Comparison of ENCODE assay signal across 6 worm cellular contexts in the genomic region with DNA sequence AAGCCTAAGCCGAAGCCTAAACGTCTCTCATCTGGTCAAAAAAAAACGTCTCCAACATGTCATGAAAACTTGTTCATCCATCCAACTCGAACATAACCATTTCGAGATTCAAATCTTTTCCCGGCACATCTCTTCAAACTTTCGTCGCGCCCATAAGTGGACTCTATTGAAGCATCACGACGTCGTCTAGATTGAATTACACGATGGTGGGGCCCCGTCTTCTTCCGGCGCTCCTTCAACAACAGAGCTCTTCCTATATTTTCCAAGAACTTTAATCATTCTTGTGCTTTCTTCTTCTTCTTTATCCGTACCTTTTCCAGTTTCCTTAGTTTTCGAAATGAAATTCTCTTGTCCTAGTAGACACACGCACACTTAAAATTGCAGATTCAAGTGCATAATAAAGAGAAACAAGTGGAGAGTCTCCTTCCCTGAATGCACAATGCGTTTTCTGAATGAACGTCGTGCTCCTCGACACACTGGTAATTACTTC.
TF ChIP-seq lines count a peak whose summit lies in the region.

A gene (plus strand): TSS at position 440 of the 490 bp plus-strand sequence.

TF ChIP-seq in whole organism, L1 larva, 84 proteins besides CTCF, POLR2A, EP300 and RAD21:
- TF ChIP-seq fkh-10 (GFP tag; optimal IDR thresholded peaks at IDR 0.05; lab: Kevin White, UChicago) (peak; percentile 77), lin-35 (GFP tag; optimal IDR thresholded peaks at IDR 0.05; lab: Kevin White, UChicago) (no peak), elt-3 (tag; optimal IDR thresholded peaks at IDR 0.05; lab: Kevin White, UChicago) (no peak), lsy-2 (tag; optimal IDR thresholded peaks at IDR 0.05; lab: Kevin White, UChicago) (no peak), lin-14 (GFP tag; optimal IDR thresholded peaks at IDR 0.05; lab: Kevin White, UChicago) (peak; percentile 54), ces-1 (GFP tag; optimal IDR thresholded peaks at IDR 0.05; lab: Kevin White, UChicago) (no peak)

TF ChIP-seq in whole organism, L3 larva, 47 proteins besides CTCF, POLR2A, EP300 and RAD21:
- no peak for TF ChIP-seq skn-1 (tag; optimal IDR thresholded peaks at IDR 0.05; lab: Kevin White, UChicago)
- TF ChIP-seq nhr-23 (tag; optimal IDR thresholded peaks at IDR 0.05; lab: Kevin White, UChicago): no peak
- no peak for TF ChIP-seq daf-12 (tag; optimal IDR thresholded peaks at IDR 0.05; lab: Kevin White, UChicago)
- no peak for TF ChIP-seq ceh-16 (tag; optimal IDR thresholded peaks at IDR 0.05; lab: Kevin White, UChicago)
- no peak for TF ChIP-seq elt-1 (tag; optimal IDR thresholded peaks at IDR 0.05; lab: Kevin White, UChicago)
- no peak for TF ChIP-seq aly-2 (tag; optimal IDR thresholded peaks at IDR 0.05; lab: Kevin White, UChicago)
- no peak for TF ChIP-seq pha-4 (tag; optimal IDR thresholded peaks at IDR 0.05; lab: Kevin White, UChicago)
- TF ChIP-seq nhr-25 (tag; optimal IDR thresholded peaks at IDR 0.05; lab: Kevin White, UChicago): no peak
- TF ChIP-seq nhr-12 (tag; optimal IDR thresholded peaks at IDR 0.05; lab: Kevin White, UChicago): no peak
- no peak for TF ChIP-seq mdl-1 (tag; optimal IDR thresholded peaks at IDR 0.05; lab: Kevin White, UChicago)
- TF ChIP-seq lin-39 (tag; optimal IDR thresholded peaks at IDR 0.05; lab: Kevin White, UChicago): peak; percentile 1
- TF ChIP-seq ama-1 (optimal IDR thresholded peaks at IDR 0.05; lab: Kevin White, UChicago): no peak
- no peak for TF ChIP-seq fkh-2 (tag; optimal IDR thresholded peaks at IDR 0.05; lab: Kevin White, UChicago)
- TF ChIP-seq unc-39 (tag; optimal IDR thresholded peaks at IDR 0.05; lab: Kevin White, UChicago): no peak
- peak; percentile 73 for TF ChIP-seq fkh-10 (GFP tag; optimal IDR thresholded peaks at IDR 0.05; lab: Kevin White, UChicago)
- no peak for TF ChIP-seq ztf-4 (tag; optimal IDR thresholded peaks at IDR 0.05; lab: Kevin White, UChicago)
- TF ChIP-seq elt-2 (tag; optimal IDR thresholded peaks at IDR 0.05; lab: Kevin White, UChicago): no peak

TF ChIP-seq in whole organism, L4 larva, 104 proteins besides CTCF, POLR2A, EP300 and RAD21 (continues in another document):
- no peak for TF ChIP-seq F49E8.2 (tag; optimal IDR thresholded peaks at IDR 0.05; lab: Kevin White, UChicago; ENCODE audit: borderline replicate concordance)
- no peak for TF ChIP-seq T26A8.4 (GFP tag; IDR thresholded peaks at IDR 0.05; lab: Robert Waterston, UW)
- TF ChIP-seq set-16 (GFP tag; IDR thresholded peaks at IDR 0.05; lab: Robert Waterston, UW): no peak
- TF ChIP-seq ZK546.5 (tag; optimal IDR thresholded peaks at IDR 0.05; lab: Kevin White, UChicago): no peak
- no peak for TF ChIP-seq daf-16 (GFP tag; optimal IDR thresholded peaks at IDR 0.05; lab: Kevin White, UChicago)
- no peak for TF ChIP-seq daf-16 (tag; optimal IDR thresholded peaks at IDR 0.05; lab: Kevin White, UChicago)
- no peak for TF ChIP-seq mdl-1 (tag; optimal IDR thresholded peaks at IDR 0.05; lab: Kevin White, UChicago)
- no peak for TF ChIP-seq Y75B8A.6 (GFP tag; IDR thresholded peaks at IDR 0.05; lab: Robert Waterston, UW)
- no peak for TF ChIP-seq nhr-76 (tag; optimal IDR thresholded peaks at IDR 0.05; lab: Kevin White, UChicago)
- no peak for TF ChIP-seq Y105C5A.15 (GFP tag; IDR thresholded peaks at IDR 0.05; lab: Robert Waterston, UW)
- no peak for TF ChIP-seq zag-1 (tag; optimal IDR thresholded peaks at IDR 0.05; lab: Kevin White, UChicago)
- no peak for TF ChIP-seq ceh-62 (tag; optimal IDR thresholded peaks at IDR 0.05; lab: Kevin White, UChicago)
- peak; percentile 56; the same call in 1 of the 2 replicates for TF ChIP-seq ctbp-1 (GFP tag; IDR thresholded peaks at IDR 0.05; lab: Robert Waterston, UW)
- no peak for TF ChIP-seq nhr-111 (GFP tag; optimal IDR thresholded peaks at IDR 0.05; lab: Kevin White, UChicago)
- TF ChIP-seq ztf-7 (tag; optimal IDR thresholded peaks at IDR 0.05; lab: Kevin White, UChicago): no peak
- no peak for TF ChIP-seq nhr-6 (tag; optimal IDR thresholded peaks at IDR 0.05; lab: Kevin White, UChicago)
- no peak for TF ChIP-seq sdz-12 (GFP tag; optimal IDR thresholded peaks at IDR 0.05; lab: Kevin White, UChicago)

TF ChIP-seq in whole organism, late embryonic, 69 proteins besides CTCF, POLR2A, EP300 and RAD21:
- TF ChIP-seq ceh-14 (tag; optimal IDR thresholded peaks at IDR 0.05; lab: Kevin White, UChicago): no peak
- TF ChIP-seq ceh-31 (tag; optimal IDR thresholded peaks at IDR 0.05; lab: Kevin White, UChicago): peak; percentile 38
- TF ChIP-seq unc-42 (tag; optimal IDR thresholded peaks at IDR 0.05; lab: Kevin White, UChicago): peak; percentile 86

TF ChIP-seq in whole organism, mixed stage, embryonic, 35 proteins besides CTCF, POLR2A, EP300 and RAD21:
- TF ChIP-seq unc-39 (tag; optimal IDR thresholded peaks at IDR 0.05; lab: Kevin White, UChicago) (no peak), ham-2 (GFP tag; optimal IDR thresholded peaks at IDR 0.05; lab: Kevin White, UChicago) (no peak), ces-1 (GFP tag; optimal IDR thresholded peaks at IDR 0.05; lab: Kevin White, UChicago) (peak; percentile 73)

TF ChIP-seq in whole organism, young adult, 124 proteins besides CTCF, POLR2A, EP300 and RAD21:
- TF ChIP-seq dpl-1 (GFP tag; optimal IDR thresholded peaks at IDR 0.05; lab: Kevin White, UChicago) (no peak), ceh-27 (GFP tag; optimal IDR thresholded peaks at IDR 0.05; lab: Kevin White, UChicago) (peak; percentile 4)
